Worm (Caenorhabditis elegans): Measurements from ENCODE around the gene F58H1.6.

- TF ChIP-seq nhr-12 (tag; optimal IDR thresholded peaks at IDR 0.05) (no peak), lin-13 (tag; optimal IDR thresholded peaks at IDR 0.05) (no peak), blmp-1 (tag; optimal IDR thresholded peaks at IDR 0.05) (no peak), mls-2 (tag; optimal IDR thresholded peaks at IDR 0.05) (no peak), lsy-2 (tag; optimal IDR thresholded peaks at IDR 0.05) (no peak), snpc-4 (tag; optimal IDR thresholded peaks at IDR 0.05) (no peak), nhr-237 (tag; optimal IDR thresholded peaks at IDR 0.05) (no peak)
Observed at ce11 chrV:11955617-11956016, 13.2 kb downstream of the F58H1.6 start.
